Worm (Caenorhabditis elegans): ENCODE results near the gene syd-9.

Gene syd-9

DNA sequence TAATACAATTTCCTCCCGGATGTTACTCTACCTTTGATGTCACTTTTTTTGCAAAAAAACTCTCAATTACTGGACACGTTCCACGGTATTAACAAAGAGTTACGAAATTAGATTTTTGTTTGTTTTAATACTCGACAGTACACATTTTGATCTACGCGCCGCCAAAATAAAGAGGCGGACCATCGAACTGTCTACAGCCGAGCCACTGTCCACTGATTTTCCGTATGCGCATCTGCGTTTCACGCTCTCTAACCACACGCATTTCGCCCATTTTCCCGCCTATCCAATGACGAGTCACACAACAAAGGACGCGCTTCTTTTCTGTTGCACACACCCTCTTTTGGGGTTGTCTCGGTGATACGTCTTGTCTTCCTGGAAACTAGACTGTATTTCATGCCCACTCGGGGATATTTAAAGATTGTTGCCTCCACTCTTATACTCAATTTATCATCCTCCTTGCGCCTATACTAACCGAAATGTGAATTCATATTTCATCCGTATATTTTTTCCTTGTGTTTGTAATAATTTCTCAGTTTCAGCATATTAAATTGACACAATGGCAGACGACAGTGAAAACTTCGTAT, 18.0 kb upstream of the syd-9 start, which contains the start of gene C55B6.1:
Gene C55B6.1, plus strand, starts transcription at position 534 of the 584 bp plus-strand sequence.
- no peak for TF ChIP-seq alr-1 (tag; optimal IDR thresholded peaks at IDR 0.05)
- no peak for TF ChIP-seq nhr-129 (tag; optimal IDR thresholded peaks at IDR 0.05)
- TF ChIP-seq sem-4 (tag; optimal IDR thresholded peaks at IDR 0.05) = no peak
- TF ChIP-seq mbf-1 (tag; optimal IDR thresholded peaks at IDR 0.05) = no peak
- TF ChIP-seq ceh-16 (tag; optimal IDR thresholded peaks at IDR 0.05) = no peak
- TF ChIP-seq aly-2 (tag; optimal IDR thresholded peaks at IDR 0.05) = no peak
- no peak for TF ChIP-seq unc-55 (GFP tag; optimal IDR thresholded peaks at IDR 0.05)
- no peak for TF ChIP-seq ceh-82 (tag; optimal IDR thresholded peaks at IDR 0.05)

DNA sequence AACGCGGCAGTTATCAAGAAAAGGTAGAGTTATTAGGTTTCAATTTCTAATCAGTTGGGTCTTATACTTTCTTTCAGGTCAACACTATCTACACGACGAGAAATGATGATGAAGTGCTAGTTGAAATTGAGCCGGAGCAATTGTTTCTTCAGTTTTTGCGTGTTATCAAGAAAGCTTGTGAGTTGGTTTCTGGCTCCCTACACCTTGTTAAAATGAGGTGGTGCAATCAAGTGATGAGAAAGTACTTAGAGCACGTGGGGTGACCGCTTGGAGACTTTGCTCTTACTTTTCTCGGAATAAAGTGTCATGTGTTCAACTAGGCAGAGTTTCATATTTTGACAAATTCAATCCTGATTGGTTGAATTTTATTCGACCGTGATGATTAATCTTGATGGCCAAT, 17.4 kb upstream of the syd-9 start:
- TF ChIP-seq snpc-4 (tag; optimal IDR thresholded peaks at IDR 0.05) (no peak), gmeb-1 (tag; optimal IDR thresholded peaks at IDR 0.05) (peak; percentile 40), egl-27 (tag; optimal IDR thresholded peaks at IDR 0.05) (no peak), sma-9 (GFP tag; optimal IDR thresholded peaks at IDR 0.05) (peak; percentile 54), sma-9 (tag; optimal IDR thresholded peaks at IDR 0.05) (no peak), nhr-23 (tag; optimal IDR thresholded peaks at IDR 0.05) (no peak), fos-1 (tag; optimal IDR thresholded peaks at IDR 0.05) (peak; percentile 76), lin-13 (GFP tag; optimal IDR thresholded peaks at IDR 0.05) (no peak), nhr-129 (tag; optimal IDR thresholded peaks at IDR 0.05) (peak; percentile 53), ZK546.5 (tag; optimal IDR thresholded peaks at IDR 0.05) (no peak), F13H6.1 (tag; optimal IDR thresholded peaks at IDR 0.05) (peak; percentile 17)

ce11 chrX:7204175-7204574, 13.7 kb upstream of the syd-9 start:
- no peak for TF ChIP-seq alr-1 (tag; optimal IDR thresholded peaks at IDR 0.05)

- TF ChIP-seq unc-55 (GFP tag; optimal IDR thresholded peaks at IDR 0.05) = no peak
- TF ChIP-seq zag-1 (tag; optimal IDR thresholded peaks at IDR 0.05) = no peak
- no peak for TF ChIP-seq unc-62 (GFP tag; optimal IDR thresholded peaks at IDR 0.05)
- TF ChIP-seq nhr-21 (tag; optimal IDR thresholded peaks at IDR 0.05) = no peak
- TF ChIP-seq lsy-2 (tag; optimal IDR thresholded peaks at IDR 0.05) = no peak
- TF ChIP-seq Y55F3AM.14 (GFP tag; optimal IDR thresholded peaks at IDR 0.05) = no peak
- no peak for TF ChIP-seq lin-13 (GFP tag; optimal IDR thresholded peaks at IDR 0.05)
- no peak for TF ChIP-seq aly-2 (tag; optimal IDR thresholded peaks at IDR 0.05)
- no peak for TF ChIP-seq nhr-25 (tag; optimal IDR thresholded peaks at IDR 0.05)
- TF ChIP-seq nhr-77 (tag; optimal IDR thresholded peaks at IDR 0.05) = no peak
- TF ChIP-seq crh-2 (tag; optimal IDR thresholded peaks at IDR 0.05) = no peak
- TF ChIP-seq nhr-129 (tag; optimal IDR thresholded peaks at IDR 0.05) = no peak
- no peak for TF ChIP-seq ztf-11 (tag; optimal IDR thresholded peaks at IDR 0.05)
Observed at ce11 chrX:7205195-7205594, 12.7 kb upstream of the syd-9 start, which contains the start of gene C55B6.5. C55B6.5 (minus strand) TSS chrX:7205295.

DNA sequence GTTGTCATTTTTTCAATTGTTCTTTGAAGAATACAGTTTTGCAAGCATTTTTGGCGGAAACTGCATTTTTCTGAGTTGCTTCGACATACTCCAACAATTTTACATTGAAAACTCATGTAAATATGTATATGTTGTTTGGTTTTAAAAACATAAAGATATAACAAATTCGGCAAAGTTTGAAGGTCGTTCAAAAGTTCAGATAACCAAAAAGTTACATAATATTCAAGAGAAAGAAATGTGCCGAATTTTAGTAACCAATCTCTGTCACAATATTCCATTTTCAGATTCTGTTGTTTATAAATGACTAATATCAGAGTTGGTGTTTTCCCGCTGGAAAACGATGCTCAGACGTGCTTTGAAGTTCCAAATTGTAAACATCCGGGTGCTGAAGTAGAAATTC, 11.5 kb upstream of the syd-9 start, which contains the start of gene ZK867.2:
Gene ZK867.2, plus strand, starts transcription at position 301 of the 400 bp plus-strand sequence.
- TF ChIP-seq sma-3 (GFP tag; optimal IDR thresholded peaks at IDR 0.05) (no peak), ztf-4 (tag; optimal IDR thresholded peaks at IDR 0.05) (no peak)

ce11 chrX:7209151-7209550, 8.7 kb upstream of the syd-9 start:
- TF ChIP-seq aly-2 (tag; optimal IDR thresholded peaks at IDR 0.05) = no peak
- TF ChIP-seq unc-55 (GFP tag; optimal IDR thresholded peaks at IDR 0.05) = no peak
- TF ChIP-seq egl-27 (tag; optimal IDR thresholded peaks at IDR 0.05) = no peak
- TF ChIP-seq ceh-82 (tag; optimal IDR thresholded peaks at IDR 0.05) = no peak
- no peak for TF ChIP-seq fos-1 (tag; optimal IDR thresholded peaks at IDR 0.05)
- no peak for TF ChIP-seq sma-9 (GFP tag; optimal IDR thresholded peaks at IDR 0.05)
- no peak for TF ChIP-seq sma-9 (tag; optimal IDR thresholded peaks at IDR 0.05)
- TF ChIP-seq F13H6.1 (tag; optimal IDR thresholded peaks at IDR 0.05) = no peak
- no peak for TF ChIP-seq elt-1 (tag; optimal IDR thresholded peaks at IDR 0.05)
- TF ChIP-seq gmeb-1 (tag; optimal IDR thresholded peaks at IDR 0.05) = no peak
- no peak for TF ChIP-seq ZK546.5 (tag; optimal IDR thresholded peaks at IDR 0.05)

Measured in whole organism, L2 larva.